Worm (Caenorhabditis elegans): ENCODE measurements around the gene R03D7.8.

Gene R03D7.8

ce11 chrII:10925804-10926570 lies 30.7 kb downstream of the R03D7.8 start, which contains the start of gene metr-1 (continued):
- TF ChIP-seq Y79H2A.3 (GFP tag; conservative IDR thresholded peaks at IDR 0.05): no peak
- TF ChIP-seq ZK185.1 (tag; optimal IDR thresholded peaks at IDR 0.05; ENCODE audit: poor library complexity, severe bottlenecking): peak; percentile 5
- TF ChIP-seq lsl-1 (GFP tag; optimal IDR thresholded peaks at IDR 0.05): peak; percentile 41
- TF ChIP-seq F39B2.1 (GFP tag; IDR thresholded peaks at IDR 0.05): no peak
- TF ChIP-seq snpc-1.1 (tag; optimal IDR thresholded peaks at IDR 0.05; ENCODE audit: insufficient read depth): no peak
- no peak for TF ChIP-seq B0035.1 (tag; optimal IDR thresholded peaks at IDR 0.05)
- no peak for TF ChIP-seq atf-7 (tag; optimal IDR thresholded peaks at IDR 0.05)
- no peak for TF ChIP-seq tbp1 (GFP tag; optimal IDR thresholded peaks at IDR 0.05)
- TF ChIP-seq ztf-18 (tag; optimal IDR thresholded peaks at IDR 0.05): no peak
- TF ChIP-seq bed-2 (GFP tag; IDR thresholded peaks at IDR 0.05): peak; percentile 59; the same call in 1 of the 2 replicates
- TF ChIP-seq F57A8.1 (GFP tag; optimal IDR thresholded peaks at IDR 0.05): no peak
- no peak for TF ChIP-seq hrde-1 (tag; optimal IDR thresholded peaks at IDR 0.05; ENCODE audit: borderline replicate concordance)
- no peak for TF ChIP-seq fkh-3 (tag; optimal IDR thresholded peaks at IDR 0.05)
- TF ChIP-seq T07F8.4 (tag; optimal IDR thresholded peaks at IDR 0.05): no peak
- TF ChIP-seq sptf-2 (GFP tag; optimal IDR thresholded peaks at IDR 0.05): no peak
- TF ChIP-seq lin-35 (GFP tag; optimal IDR thresholded peaks at IDR 0.05): peak in 2 of 3 experiments; percentile 9 to 79
- TF ChIP-seq ets-4 (GFP tag; optimal IDR thresholded peaks at IDR 0.05): no peak

- TF ChIP-seq lin-40 (tag; optimal IDR thresholded peaks at IDR 0.05) (no peak), madf-10 (tag; optimal IDR thresholded peaks at IDR 0.05) (peak; percentile 9), F23B12.7 (tag; optimal IDR thresholded peaks at IDR 0.05; ENCODE audit: insufficient read depth) (peak; percentile 44), nhr-80 (tag; optimal IDR thresholded peaks at IDR 0.05) (peak; percentile 83), atf-7 (tag; optimal IDR thresholded peaks at IDR 0.05) (peak; percentile 50), cebp-1 (GFP tag; IDR thresholded peaks at IDR 0.05) (no peak), cebp-1 (tag; optimal IDR thresholded peaks at IDR 0.05) (peak; percentile 14), snpc-4 (GFP tag; optimal IDR thresholded peaks at IDR 0.05) (no peak), snpc-4 (tag; optimal IDR thresholded peaks at IDR 0.05) (peak in 1 of 4 experiments; percentile 2), Y67H2A.10 (GFP tag; conservative IDR thresholded peaks at IDR 0.05) (no peak)
These were observed 32.0 kb downstream of the R03D7.8 start for ce11 chrII:10924669-10925068.

DNA sequence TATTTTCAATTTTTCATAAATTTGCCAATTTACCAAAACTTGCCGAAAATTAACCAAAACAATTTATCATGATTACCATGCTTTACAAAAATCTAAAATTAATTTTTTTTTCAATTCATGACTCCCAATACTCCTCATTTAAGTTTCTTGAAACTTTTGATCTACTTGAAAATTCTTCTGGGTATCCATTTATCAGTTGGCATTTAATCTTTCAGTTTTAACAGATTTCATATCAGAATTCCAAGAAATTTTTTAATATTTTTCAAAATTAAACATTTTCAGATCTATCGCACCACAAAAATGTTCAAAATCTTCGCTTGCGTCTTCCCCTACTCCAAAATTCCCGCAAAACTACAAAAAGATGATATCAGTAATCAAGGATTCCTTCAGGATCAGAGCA lies 32.7 kb downstream of the R03D7.8 start, which contains the start of gene Y19D2B.2:
Y19D2B.2 (plus strand) TSS at position 301 of the 400 bp plus-strand sequence.
- TF ChIP-seq snpc-4 (GFP tag; optimal IDR thresholded peaks at IDR 0.05) (no peak), snpc-4 (tag; optimal IDR thresholded peaks at IDR 0.05) (no peak), unc-130 (GFP tag; optimal IDR thresholded peaks at IDR 0.05) (no peak), cebp-2 (GFP tag; IDR thresholded peaks at IDR 0.05) (no peak), die-1 (tag; optimal IDR thresholded peaks at IDR 0.05) (no peak), aptf-2 (GFP tag; conservative IDR thresholded peaks at IDR 0.05) (no peak), F37B4.10 (GFP tag; IDR thresholded peaks at IDR 0.05) (no peak), egrh-3 (GFP tag; IDR thresholded peaks at IDR 0.05) (no peak), rpc-1 (optimal IDR thresholded peaks at IDR 0.05) (no peak), rpc-1 (tag; optimal IDR thresholded peaks at IDR 0.05) (no peak), Y67H2A.10 (GFP tag; conservative IDR thresholded peaks at IDR 0.05) (no peak), nhr-120 (GFP tag; IDR thresholded peaks at IDR 0.05) (no peak), ets-4 (GFP tag; optimal IDR thresholded peaks at IDR 0.05) (no peak), ceh-27 (GFP tag; optimal IDR thresholded peaks at IDR 0.05) (no peak), lin-54 (GFP tag; optimal IDR thresholded peaks at IDR 0.05) (no peak), ztf-26 (tag; optimal IDR thresholded peaks at IDR 0.05) (no peak), nfya-1 (tag; optimal IDR thresholded peaks at IDR 0.05; ENCODE audit: borderline replicate concordance, insufficient read depth) (no peak)

Measured in whole organism, young adult.